Worm (Caenorhabditis elegans): ENCODE results near the gene sec-20.
"Not testable (repeated sequence)": the region's sequence is repeated elsewhere in the genome, so short reads cannot be mapped to it uniquely, and the experiment has no call there.

sec-20 gene

DNA sequence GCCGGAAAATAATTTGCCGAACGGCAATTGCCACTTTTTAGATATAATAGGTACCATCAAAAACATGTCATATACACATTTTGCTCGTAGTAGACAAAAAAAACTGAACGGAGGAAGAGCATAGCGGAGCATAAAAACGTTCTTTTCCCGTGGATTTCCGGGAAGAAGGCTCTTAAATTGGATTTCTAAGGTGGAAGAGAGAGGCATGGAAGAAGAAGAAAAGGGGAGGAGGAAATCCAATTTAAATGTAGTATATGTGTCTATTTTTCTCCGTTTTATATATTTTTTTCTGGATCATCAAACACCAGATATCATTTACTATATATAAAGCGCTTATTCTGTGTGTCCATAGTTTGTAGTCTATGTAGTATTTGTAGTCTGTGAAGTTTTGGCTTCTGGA is 19.5 kb downstream of the sec-20 start:
- TF ChIP-seq ama-1 (optimal IDR thresholded peaks at IDR 0.05) (no peak), ctbp-1 (GFP tag; IDR thresholded peaks at IDR 0.05) (0 out of 2 replicates have a peak, but pooled peaks have one; percentile 17), fkh-10 (GFP tag; optimal IDR thresholded peaks at IDR 0.05) (peak; percentile 15), nhr-77 (tag; optimal IDR thresholded peaks at IDR 0.05) (no peak), unc-39 (tag; optimal IDR thresholded peaks at IDR 0.05) (no peak), cey-2 (tag; optimal IDR thresholded peaks at IDR 0.05; ENCODE audit: borderline replicate concordance, insufficient read depth) (no peak)

DNA sequence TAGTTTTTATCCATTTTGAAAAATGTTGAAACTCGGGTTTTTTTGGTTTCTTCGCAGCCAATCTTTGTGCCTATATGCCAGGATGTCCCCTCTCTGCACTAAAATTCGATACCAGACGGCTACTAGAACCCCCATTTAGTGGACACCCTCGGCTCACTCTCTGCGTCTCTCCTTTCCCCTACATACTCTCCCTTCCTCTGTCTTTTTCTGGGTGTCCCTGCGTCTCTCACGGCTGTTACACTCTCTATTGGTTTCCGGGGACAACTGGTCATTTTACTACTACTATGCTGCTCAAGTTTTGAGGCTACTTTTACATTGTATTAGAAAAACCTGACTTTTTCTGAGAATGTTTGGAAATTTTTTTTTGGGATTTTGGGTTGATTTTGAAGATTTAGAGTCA is 28.5 kb downstream of the sec-20 start:
- no peak for TF ChIP-seq nhr-42 (GFP tag; IDR thresholded peaks at IDR 0.05)
- TF ChIP-seq hmg-1.1 (GFP tag; IDR thresholded peaks at IDR 0.05), result peak; percentile 62
- no peak for TF ChIP-seq hlh-30 (tag; optimal IDR thresholded peaks at IDR 0.05; ENCODE audit: insufficient read depth)
- TF ChIP-seq unc-62 (GFP tag; optimal IDR thresholded peaks at IDR 0.05 in 1 of 2), result peak in 1 of 2 experiments; percentile 67
- TF ChIP-seq unc-62 (tag; optimal IDR thresholded peaks at IDR 0.05), result no peak

DNA sequence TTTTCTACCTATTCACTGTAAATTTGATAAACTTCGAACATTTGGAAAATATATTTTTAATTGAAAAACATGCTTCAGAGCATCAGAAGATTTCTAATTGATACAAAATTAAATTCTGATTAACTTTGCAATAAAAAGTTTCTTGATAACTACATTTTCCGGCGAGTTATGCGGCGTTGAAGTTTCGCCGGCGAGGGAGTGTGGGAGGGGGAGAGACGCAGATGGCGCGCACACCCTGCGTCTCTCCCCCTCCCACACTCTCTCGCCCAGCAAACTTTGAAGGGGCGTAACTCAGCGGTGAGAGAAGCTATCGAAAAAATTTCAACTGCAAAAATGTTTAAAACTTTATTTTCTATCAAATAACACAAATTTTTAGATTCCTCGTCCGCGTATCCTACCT is 30.6 kb downstream of the sec-20 start:
- TF ChIP-seq set-16 (GFP tag; IDR thresholded peaks at IDR 0.05), result peak; percentile 62
- no peak for TF ChIP-seq D1046.2 (GFP tag; IDR thresholded peaks at IDR 0.05)

DNA sequence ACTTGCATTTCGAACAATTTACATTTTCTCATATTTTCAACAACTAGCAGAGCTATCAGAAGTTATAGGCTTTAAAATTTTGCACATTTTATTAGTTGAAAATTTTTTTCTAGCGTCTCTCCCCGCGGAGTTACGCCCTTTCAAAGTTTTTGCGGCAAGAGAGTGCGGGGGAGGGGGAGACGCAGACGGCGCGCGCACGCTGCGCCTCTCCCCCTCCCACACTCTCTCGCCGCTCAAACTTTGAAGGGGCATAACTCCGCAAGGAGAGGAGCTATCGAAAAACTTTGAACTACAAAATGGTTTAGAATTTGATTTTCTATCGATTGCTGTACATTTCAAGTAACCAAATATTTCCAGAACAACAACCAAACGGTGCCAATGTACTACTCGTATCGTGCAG is 35.1 kb downstream of the sec-20 start:
- peak; percentile 82 for TF ChIP-seq set-16 (GFP tag; IDR thresholded peaks at IDR 0.05)
- TF ChIP-seq nhr-111 (GFP tag; optimal IDR thresholded peaks at IDR 0.05), result no peak

DNA sequence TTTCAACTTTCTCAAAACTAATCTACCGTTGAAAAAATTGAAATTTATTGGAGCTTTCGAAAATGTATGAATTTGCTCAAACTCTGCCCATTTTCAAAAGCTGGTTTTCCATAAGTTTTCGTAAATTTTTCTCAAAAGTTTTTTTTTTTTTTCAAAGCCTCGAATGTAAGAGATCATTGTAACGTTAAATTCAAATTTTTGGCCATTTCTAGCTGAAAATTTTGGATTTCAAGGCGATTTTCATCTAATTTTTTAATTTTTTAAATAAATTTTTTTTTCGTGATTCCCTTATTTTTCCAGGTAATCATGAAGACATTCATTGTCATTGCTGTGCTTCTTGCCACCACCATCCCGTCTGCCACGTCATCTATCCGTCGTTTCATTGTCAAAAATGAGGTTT is 38.2 kb downstream of the sec-20 start, which contains the start of gene hpo-38:
hpo-38 (plus strand) TSS at position 301 of the 400 bp plus-strand sequence.
- no peak for TF ChIP-seq jun-1 (tag; optimal IDR thresholded peaks at IDR 0.05)
- no peak for TF ChIP-seq zip-11 (GFP tag; IDR thresholded peaks at IDR 0.05)
- TF ChIP-seq ceh-44 (GFP tag; IDR thresholded peaks at IDR 0.05), result no peak
- TF ChIP-seq unc-130 (GFP tag; optimal IDR thresholded peaks at IDR 0.05), result no peak
- no peak for TF ChIP-seq lsy-2 (tag; optimal IDR thresholded peaks at IDR 0.05)
- TF ChIP-seq lim-7 (GFP tag; IDR thresholded peaks at IDR 0.05), result no peak
- no peak for TF ChIP-seq mes-2 (tag; optimal IDR thresholded peaks at IDR 0.05; ENCODE audit: poor library complexity, severe bottlenecking)
- TF ChIP-seq daf-8 (GFP tag; IDR thresholded peaks at IDR 0.05), result no peak
- no peak for TF ChIP-seq cey-2 (tag; optimal IDR thresholded peaks at IDR 0.05; ENCODE audit: borderline replicate concordance, insufficient read depth)
- no peak for TF ChIP-seq mdl-1 (tag; optimal IDR thresholded peaks at IDR 0.05)
- TF ChIP-seq Y48G9A.11 (GFP tag; IDR thresholded peaks at IDR 0.05), result no peak
- TF ChIP-seq spr-3 (GFP tag; optimal IDR thresholded peaks at IDR 0.05), result no peak
- TF ChIP-seq R02D3.7 (tag; optimal IDR thresholded peaks at IDR 0.05), result no peak
- TF ChIP-seq php-3 (GFP tag; IDR thresholded peaks at IDR 0.05), result no peak
- TF ChIP-seq ceh-32 (tag; optimal IDR thresholded peaks at IDR 0.05; ENCODE audit: poor library complexity), result no peak
- TF ChIP-seq zfp-2 (tag; optimal IDR thresholded peaks at IDR 0.05), result no peak
- no peak for TF ChIP-seq nhr-111 (GFP tag; optimal IDR thresholded peaks at IDR 0.05)
- no peak for TF ChIP-seq pqm-1 (tag; optimal IDR thresholded peaks at IDR 0.05)

DNA sequence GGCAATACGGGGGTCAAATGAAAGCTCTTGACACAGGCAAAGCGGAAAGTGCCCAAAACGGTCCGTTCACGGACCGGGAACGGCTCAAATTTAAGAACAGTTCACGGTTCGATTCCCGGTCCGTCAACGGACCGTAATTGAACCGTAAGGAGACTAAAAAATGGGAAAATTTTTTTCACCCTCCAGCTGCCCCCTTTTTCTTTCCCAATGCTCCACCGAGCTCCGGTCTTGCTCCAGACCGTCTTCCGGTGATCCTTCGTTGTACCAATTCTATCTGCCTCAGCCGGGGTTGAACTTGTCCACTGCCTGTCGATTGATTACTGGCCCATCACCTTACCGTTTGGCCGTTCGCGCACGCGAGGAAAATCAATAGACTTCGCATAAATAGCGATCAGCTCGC is 41.0 kb downstream of the sec-20 start:
- TF ChIP-seq egl-43 (GFP tag; IDR thresholded peaks at IDR 0.05), result peak; percentile 81
- TF ChIP-seq Y105C5A.15 (GFP tag; IDR thresholded peaks at IDR 0.05), result peak; percentile 58; the same call in 1 of the 2 replicates
- TF ChIP-seq mxl-2 (GFP tag; conservative IDR thresholded peaks at IDR 0.05), result 0 out of 2 replicates have a peak, but pooled peaks have one; percentile 34
- 0 out of 2 replicates have a peak, but pooled peaks have one; percentile 17 for TF ChIP-seq arid-1 (GFP tag; conservative IDR thresholded peaks at IDR 0.05)
- TF ChIP-seq F26F4.8 (GFP tag; conservative IDR thresholded peaks at IDR 0.05), result 0 out of 2 replicates have a peak, but pooled peaks have one; percentile 49
- TF ChIP-seq mdt-29 (GFP tag; IDR thresholded peaks at IDR 0.05), result 0 out of 2 replicates have a peak, but pooled peaks have one; percentile 46
- TF ChIP-seq Y48G9A.11 (GFP tag; IDR thresholded peaks at IDR 0.05), result peak; percentile 72
- 0 out of 2 replicates have a peak, but pooled peaks have one; percentile 45 for TF ChIP-seq ctbp-1 (GFP tag; IDR thresholded peaks at IDR 0.05)
- TF ChIP-seq set-16 (GFP tag; IDR thresholded peaks at IDR 0.05), result peak; percentile 39
- peak; percentile 63; the same call in 1 of the 2 replicates for TF ChIP-seq php-3 (GFP tag; IDR thresholded peaks at IDR 0.05)
- TF ChIP-seq dmd-8 (GFP tag; IDR thresholded peaks at IDR 0.05), result peak; percentile 84
- TF ChIP-seq pha-4 (GFP tag; IDR thresholded peaks at IDR 0.05), result peak; percentile 76; the same call in 1 of the 2 replicates
- not testable (repeated sequence) for TF ChIP-seq pha-4 (tag; optimal IDR thresholded peaks at IDR 0.05)
- TF ChIP-seq tra-1 (GFP tag; IDR thresholded peaks at IDR 0.05), result 0 out of 2 replicates have a peak, but pooled peaks have one; percentile 18
- 0 out of 2 replicates have a peak, but pooled peaks have one; percentile 48 for TF ChIP-seq lim-7 (GFP tag; IDR thresholded peaks at IDR 0.05)
- TF ChIP-seq lin-38 (GFP tag; IDR thresholded peaks at IDR 0.05), result peak; percentile 71
